Fruit fly (Drosophila melanogaster) whole organism, embryonic: Measurements from ENCODE around the gene acj6.

Experiments
- Adf1 ChIP-seq: fragments of 200-800 bp; sonication (Bioruptor generic); IDR thresholded peaks from 2 replicates; pipeline ENCODE4 v1.3.6; 2022; ENCODE audit warnings: missing biosample characterization, missing genetic modification characterization
- BEAF-32 ChIP-seq: fragments of 200-800 bp; sonication (Bioruptor generic); optimal IDR thresholded peaks from 3 replicates; lab custom pipeline; 2017; ENCODE audit warnings: missing biosample characterization, missing genetic modification characterization, mild to moderate bottlenecking, moderate library complexity, missing genetic modification reagents
- CG11695 ChIP-seq: fragments of 200-800 bp; sonication (Bioruptor generic); IDR thresholded peaks from 3 replicates; pipeline ENCODE4 v1.3.6; 2022; ENCODE audit warnings: missing biosample characterization, missing genetic modification characterization
- CG13624 ChIP-seq: fragments of 200-800 bp; sonication (Bioruptor generic); optimal IDR thresholded peaks from 2 replicates; lab custom pipeline; 2016; ENCODE audit warnings: missing biosample characterization, missing genetic modification characterization
- CG15269 ChIP-seq: fragments of 200-800 bp; sonication (Bioruptor generic); optimal IDR thresholded peaks from 2 replicates; lab custom pipeline; 2018; ENCODE audit warnings: missing biosample characterization, mild to moderate bottlenecking, missing genetic modification characterization, moderate library complexity
- CG15696 ChIP-seq: fragments of 200-800 bp; sonication (Bioruptor generic); optimal IDR thresholded peaks from 2 replicates; lab custom pipeline; 2019; ENCODE audit warnings: missing biosample characterization, mild to moderate bottlenecking, missing genetic modification characterization, moderate library complexity
- CG1603 ChIP-seq: fragments of 200-800 bp; sonication (Bioruptor generic); optimal IDR thresholded peaks from 2 replicates; lab custom pipeline; 2019; ENCODE audit warnings: missing biosample characterization, mild to moderate bottlenecking, missing genetic modification characterization, moderate library complexity
- CG2116 ChIP-seq: fragments of 200-800 bp; sonication (Bioruptor generic); optimal IDR thresholded peaks from 3 replicates; lab custom pipeline; 2018; ENCODE audit warnings: missing biosample characterization, mild to moderate bottlenecking, missing genetic modification characterization
- CG2889 ChIP-seq: fragments of 200-800 bp; sonication (Bioruptor generic); IDR thresholded peaks from 3 replicates; pipeline ENCODE4 v1.3.6; 2022; ENCODE audit warnings: missing biosample characterization, missing genetic modification characterization
- CG30020 ChIP-seq: fragments of 200-800 bp; optimal IDR thresholded peaks from 2 replicates; lab custom pipeline; 2019; ENCODE audit warnings: missing biosample characterization, mild to moderate bottlenecking, missing genetic modification characterization, moderate library complexity
- CG33213 ChIP-seq: fragments of 200-800 bp; sonication (Bioruptor generic); optimal IDR thresholded peaks from 3 replicates; lab custom pipeline; 2016; ENCODE audit warnings: missing biosample characterization, missing genetic modification characterization
- CG3838 ChIP-seq: fragments of 200-800 bp; sonication (Bioruptor generic); optimal IDR thresholded peaks from 3 replicates; lab custom pipeline; 2016; ENCODE audit warnings: missing biosample characterization, missing genetic modification characterization
- CG3847 ChIP-seq: fragments of 200-800 bp; sonication (Bioruptor generic); IDR thresholded peaks from 2 replicates; pipeline ENCODE4 v1.3.6; 2022; ENCODE audit warnings: missing biosample characterization, missing genetic modification characterization
- CG6654 ChIP-seq: fragments of 200-800 bp; sonication (Bioruptor generic); optimal IDR thresholded peaks from 2 replicates; lab custom pipeline; 2017; ENCODE audit warnings: missing biosample characterization, mild to moderate bottlenecking, missing genetic modification characterization
- CG6683 ChIP-seq: fragments of 200-800 bp; sonication (Bioruptor generic); optimal IDR thresholded peaks from 2 replicates; lab custom pipeline; 2017; ENCODE audit warnings: missing biosample characterization, mild to moderate bottlenecking, missing genetic modification characterization, missing genetic modification reagents
- CG7372 ChIP-seq: fragments of 200-800 bp; sonication (Bioruptor generic); IDR thresholded peaks from 2 replicates; pipeline ENCODE4 v1.3.6; 2022; ENCODE audit warnings: missing biosample characterization, missing genetic modification characterization
- CG8290 ChIP-seq, 3 experiments: fragments of 200-800 bp; sonication (Bioruptor generic); optimal IDR thresholded peaks; 2 replicates each; lab custom pipeline; 2016 to 2019; ENCODE audit warnings: missing biosample characterization in 3 of 3, missing genetic modification characterization in 3 of 3, mild to moderate bottlenecking in 2 of 3, moderate library complexity in 1 of 3
- CG9797 ChIP-seq: fragments of 200-800 bp; sonication (Bioruptor generic); optimal IDR thresholded peaks from 3 replicates; lab custom pipeline; 2018; ENCODE audit warnings: missing biosample characterization, mild to moderate bottlenecking, missing genetic modification characterization
- CG9876 ChIP-seq: fragments of 200-800 bp; sonication (Bioruptor generic); optimal IDR thresholded peaks from 2 replicates; lab custom pipeline; 2016; ENCODE audit warnings: missing biosample characterization, missing genetic modification characterization
- Chrac-16 ChIP-seq: fragments of 200-800 bp; sonication (Bioruptor generic); optimal IDR thresholded peaks from 3 replicates; lab custom pipeline; 2016; ENCODE audit warnings: missing biosample characterization, missing genetic modification characterization
- Dip3 ChIP-seq: fragments of 200-800 bp; sonication (Bioruptor generic); optimal IDR thresholded peaks from 3 replicates; lab custom pipeline; 2016; ENCODE audit warnings: missing biosample characterization, missing genetic modification characterization
- Gug ChIP-seq: fragments of 200-800 bp; sonication (Bioruptor generic); IDR thresholded peaks from 4 replicates; pipeline ENCODE4 v1.3.6; 2022; ENCODE audit warnings: missing biosample characterization, missing genetic modification characterization
- HLH4C ChIP-seq: fragments of 200-800 bp; sonication (Bioruptor generic); IDR thresholded peaks from 3 replicates; pipeline ENCODE4 v1.3.6; 2022; ENCODE audit warnings: missing biosample characterization, missing genetic modification characterization; ENCODE audit not compliant: partially characterized antibody
- Hr39 ChIP-seq: fragments of >200 bp; optimal IDR thresholded peaks from 2 replicates; lab custom pipeline; 2017
- Hsf ChIP-seq: fragments of 200-800 bp; sonication (Bioruptor generic); optimal IDR thresholded peaks from 3 replicates; lab custom pipeline; 2016; ENCODE audit warnings: missing biosample characterization, missing genetic modification characterization
- MTF-1 ChIP-seq: fragments of 200-800 bp; sonication (Bioruptor generic); optimal IDR thresholded peaks from 2 replicates; lab custom pipeline; 2018; ENCODE audit warnings: missing biosample characterization, mild to moderate bottlenecking, missing genetic modification characterization, borderline replicate concordance
- Ssrp ChIP-seq: fragments of 200-800 bp; sonication (Bioruptor generic); optimal IDR thresholded peaks from 2 replicates; lab custom pipeline; 2018; ENCODE audit warnings: missing biosample characterization, mild to moderate bottlenecking, missing genetic modification characterization, moderate library complexity
- Tbp ChIP-seq: fragments of >200 bp; optimal IDR thresholded peaks from 2 replicates; lab custom pipeline; 2018; ENCODE audit warnings: missing biosample characterization, missing genetic modification characterization
- Xbp1 ChIP-seq: fragments of 200-800 bp; sonication (Bioruptor generic); optimal IDR thresholded peaks from 3 replicates; lab custom pipeline; 2016; ENCODE audit warnings: missing biosample characterization, mild to moderate bottlenecking, missing genetic modification characterization
- ara ChIP-seq: fragments of 200-800 bp; sonication (Bioruptor generic); IDR thresholded peaks from 2 replicates; pipeline ENCODE4 v1.3.6; 2022; ENCODE audit warnings: missing biosample characterization, missing genetic modification characterization
- bbx ChIP-seq: fragments of 200-800 bp; sonication (Bioruptor generic); IDR thresholded peaks from 2 replicates; pipeline ENCODE4 v1.3.6; 2022; ENCODE audit warnings: missing biosample characterization, missing genetic modification characterization; ENCODE audit not compliant: partially characterized antibody
- btn ChIP-seq: fragments of 200-800 bp; sonication (Bioruptor generic); optimal IDR thresholded peaks from 2 replicates; lab custom pipeline; 2016; ENCODE audit warnings: missing biosample characterization, missing genetic modification characterization
- crol ChIP-seq: fragments of 200-800 bp; sonication (Bioruptor generic); IDR thresholded peaks from 2 replicates; pipeline ENCODE4 v1.3.6; 2022; ENCODE audit warnings: missing biosample characterization, missing genetic modification characterization
- dm ChIP-seq: fragments of 200-800 bp; sonication (Bioruptor generic); optimal IDR thresholded peaks from 3 replicates; lab custom pipeline; 2016; ENCODE audit warnings: missing biosample characterization, missing genetic modification characterization
- emc ChIP-seq: fragments of 200-800 bp; sonication (Bioruptor generic); optimal IDR thresholded peaks from 2 replicates; lab custom pipeline; 2016; ENCODE audit warnings: missing biosample characterization, missing genetic modification characterization
- fu2 ChIP-seq: fragments of 200-800 bp; sonication (Bioruptor generic); optimal IDR thresholded peaks from 2 replicates; lab custom pipeline; 2016; ENCODE audit warnings: missing biosample characterization, missing genetic modification characterization
- gce ChIP-seq: fragments of 200-800 bp; sonication (Bioruptor generic); IDR thresholded peaks from 3 replicates; pipeline ENCODE4 v1.3.6; 2022; ENCODE audit warnings: missing biosample characterization, missing genetic modification characterization
- jumu ChIP-seq: fragments of 200-800 bp; sonication (Bioruptor generic); optimal IDR thresholded peaks from 3 replicates; lab custom pipeline; 2016; ENCODE audit warnings: missing biosample characterization, missing genetic modification characterization
- lab ChIP-seq: fragments of 200-800 bp; sonication (Bioruptor generic); optimal IDR thresholded peaks from 3 replicates; lab custom pipeline; 2017; ENCODE audit warnings: missing biosample characterization, missing genetic modification characterization, mild to moderate bottlenecking, moderate library complexity, missing genetic modification reagents
- lilli ChIP-seq: fragments of 200-800 bp; sonication (Bioruptor generic); optimal IDR thresholded peaks from 3 replicates; lab custom pipeline; 2016; ENCODE audit warnings: missing biosample characterization, missing genetic modification characterization
- lola ChIP-seq, 3 experiments: fragments of >200 bp in 2 of 3; fragments of 200-800 bp in 1 of 3; sonication (Bioruptor generic) in 1 of 3; optimal IDR thresholded peaks; 2 replicates each; lab custom pipeline; 2017 to 2019; ENCODE audit warnings: missing biosample characterization in 3 of 3, missing genetic modification characterization in 3 of 3, mild to moderate bottlenecking in 1 of 3, moderate library complexity in 1 of 3
- lov ChIP-seq, 2 experiments: fragments of 200-800 bp in 1 of 2; fragments of >200 bp in 1 of 2; sonication (Bioruptor generic) in 1 of 2; IDR thresholded peaks in 1 of 2; optimal IDR thresholded peaks in 1 of 2; 2 replicates in 1 of 2; 3 replicates in 1 of 2; pipeline versions ENCODE4 v1.3.6 to Lab custom; 2017 to 2022; ENCODE audit warnings: missing biosample characterization in 1 of 2, missing genetic modification characterization in 1 of 2
- maf-S ChIP-seq: fragments of 200-800 bp; sonication (Bioruptor generic); optimal IDR thresholded peaks from 2 replicates; lab custom pipeline; 2016; ENCODE audit warnings: missing biosample characterization, missing genetic modification characterization
- org-1 ChIP-seq: fragments of 200-800 bp; sonication (Bioruptor generic); optimal IDR thresholded peaks from 2 replicates; lab custom pipeline; 2017; ENCODE audit warnings: missing biosample characterization, missing genetic modification characterization
- pfk ChIP-seq: fragments of 200-800 bp; sonication (Bioruptor generic); optimal IDR thresholded peaks from 2 replicates; lab custom pipeline; 2018; ENCODE audit warnings: missing biosample characterization, mild to moderate bottlenecking, missing genetic modification characterization, moderate library complexity
- sens ChIP-seq: fragments of 200-800 bp; sonication (Bioruptor generic); peaks from one replicate; lab custom pipeline; 2016; ENCODE audit warnings: missing biosample characterization, missing genetic modification characterization
- tup ChIP-seq: fragments of 200-800 bp; sonication (Bioruptor generic); optimal IDR thresholded peaks from 2 replicates; lab custom pipeline; 2016; ENCODE audit warnings: missing biosample characterization, mild to moderate bottlenecking, missing genetic modification characterization, moderate library complexity
- yki ChIP-seq: fragments of >200 bp; optimal IDR thresholded peaks from 3 replicates; lab custom pipeline; 2018
- zfh2 ChIP-seq: fragments of 200-800 bp; sonication (Bioruptor generic); optimal IDR thresholded peaks from 2 replicates; lab custom pipeline; 2016; ENCODE audit warnings: missing biosample characterization, missing genetic modification characterization

Gene acj6

DNA sequence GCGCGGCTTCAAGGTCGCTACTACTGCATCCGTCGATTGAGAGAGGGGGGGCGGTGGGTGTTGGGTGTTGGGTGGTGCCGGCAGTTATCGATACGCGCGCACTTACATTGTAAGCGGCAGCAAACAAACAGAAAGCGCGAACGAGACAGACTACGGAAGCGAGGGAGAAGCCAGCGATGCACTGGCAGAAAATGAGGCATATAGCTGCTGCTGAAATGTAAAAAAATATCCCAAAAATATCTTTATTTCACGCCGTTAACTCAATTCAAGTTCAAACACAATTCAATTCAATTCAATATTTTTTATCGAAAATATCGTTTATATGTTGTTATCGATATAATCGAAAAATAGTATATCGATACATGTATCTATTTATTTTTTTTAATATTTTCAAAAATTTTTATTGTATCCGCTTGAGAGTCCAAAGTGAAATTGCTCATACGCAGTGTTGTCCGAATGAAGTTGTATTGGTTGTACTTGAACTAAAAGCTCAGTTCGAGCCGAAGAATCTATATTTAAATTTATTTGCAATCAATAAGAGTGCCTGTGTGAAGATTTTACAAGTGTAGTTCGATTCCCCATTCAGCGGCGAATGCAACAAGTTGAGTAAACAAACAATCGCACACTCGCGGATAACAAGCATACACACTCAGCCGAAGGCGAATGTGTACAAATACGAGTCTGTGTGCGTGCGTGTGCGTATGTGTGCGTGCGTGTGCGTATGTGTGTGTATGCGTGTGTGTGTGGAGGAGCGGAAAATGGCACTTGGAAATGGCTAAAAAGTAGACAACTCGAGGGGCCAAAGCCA lies 66.6 kb downstream of the acj6 start (continued):
- TF ChIP-seq CG3838 (no peak), crol (GFP tag; lab: Robert Waterston, UW) (peak; percentile 26; the same call in 1 of the 2 replicates), Dip3 (GFP tag; lab: Kevin White, UChicago) (no peak), CG3847 (GFP tag; lab: Robert Waterston, UW) (no peak), dm (no peak), CG9876 (no peak), lola (GFP tag; optimal IDR thresholded peaks at IDR 0.05; lab: Kevin White, UChicago) (no peak), Hsf (GFP tag; lab: Kevin White, UChicago) (no peak), bbx (no peak), Gug (GFP tag; lab: Robert Waterston, UW) (0 out of 4 replicates have a peak, but pooled peaks have one; percentile 10), CG15269 (tag; lab: Kevin White, UChicago) (peak; percentile 30), emc (GFP tag; lab: Kevin White, UChicago) (no peak), CG15696 (tag; lab: Kevin White, UChicago) (no peak), CG6683 (GFP tag; lab: Kevin White, UChicago) (no peak), CG1603 (no peak), CG13624 (GFP tag; lab: Kevin White, UChicago) (no peak), CG11695 (GFP tag; lab: Robert Waterston, UW) (0 out of 3 replicates have a peak, but pooled peaks have one; percentile 26), maf-S (no peak), BEAF-32 (GFP tag; lab: Kevin White, UChicago) (no peak), zfh2 (no peak), yki (lab: Kevin White, UChicago) (no peak), lab (GFP tag; lab: Kevin White, UChicago) (no peak), CG9797 (no peak), org-1 (GFP tag; lab: Kevin White, UChicago) (peak; percentile 35), tup (no peak), sens (GFP tag; lab: Kevin White, UChicago) (peak; percentile 90), ara (GFP tag; lab: Robert Waterston, UW) (no peak), btn (GFP tag; lab: Kevin White, UChicago) (no peak), gce (GFP tag; lab: Robert Waterston, UW) (peak; percentile 86; the same call in 2 of the 3 replicates), pfk (GFP tag; lab: Kevin White, UChicago) (no peak), CG33213 (GFP tag; lab: Kevin White, UChicago) (no peak), HLH4C (no peak), lov (optimal IDR thresholded peaks at IDR 0.05; lab: Kevin White, UChicago) (no peak), lov (GFP tag; IDR thresholded peaks at IDR 0.05; lab: Robert Waterston, UW) (no peak), fu2 (GFP tag; lab: Kevin White, UChicago) (no peak), CG8290 (GFP tag; optimal IDR thresholded peaks at IDR 0.05; lab: Kevin White, UChicago) (no peak), CG8290 (tag; optimal IDR thresholded peaks at IDR 0.05; lab: Kevin White, UChicago) (no peak), Chrac-16 (GFP tag; lab: Kevin White, UChicago) (no peak), Adf1 (GFP tag; lab: Robert Waterston, UW) (no peak), lilli (GFP tag; lab: Kevin White, UChicago) (no peak), Xbp1 (GFP tag; lab: Kevin White, UChicago) (peak; percentile 46), CG2116 (GFP tag; lab: Kevin White, UChicago) (no peak), CG7372 (GFP tag; lab: Robert Waterston, UW) (no peak), CG30020 (tag; lab: Kevin White, UChicago) (no peak), jumu (GFP tag; lab: Kevin White, UChicago) (no peak), Hr39 (lab: Kevin White, UChicago) (peak; percentile 99), MTF-1 (GFP tag; lab: Kevin White, UChicago) (no peak), CG2889 (no peak), CG6654 (no peak), Ssrp (tag; lab: Kevin White, UChicago) (peak; percentile 38), Tbp (no peak)
